Fruit fly (Drosophila melanogaster) whole organism, embryonic: ENCODE results near the gene GC.

Experiments used
- ATbp ChIP-seq: fragments of 200-800 bp; sonication (Bioruptor generic); optimal IDR thresholded peaks from 2 replicates; lab custom pipeline; 2017; ENCODE audit warnings: missing biosample characterization, mild to moderate bottlenecking, missing genetic modification characterization, missing genetic modification reagents
- Atf-2 ChIP-seq: fragments of 200-800 bp; sonication (Bioruptor generic); optimal IDR thresholded peaks from 2 replicates; lab custom pipeline; 2016; ENCODE audit warnings: missing biosample characterization, missing genetic modification characterization
- B-H2 ChIP-seq: fragments of 200-800 bp; sonication (Bioruptor generic); optimal IDR thresholded peaks from 2 replicates; lab custom pipeline; 2018; ENCODE audit warnings: missing biosample characterization, mild to moderate bottlenecking, missing genetic modification characterization
- CG10366 ChIP-seq: fragments of 200-800 bp; sonication (Bioruptor generic); IDR thresholded peaks from 2 replicates; pipeline ENCODE4 v1.3.6; 2022; ENCODE audit warnings: missing biosample characterization, missing genetic modification characterization
- CG10431 ChIP-seq: fragments of 200-800 bp; sonication (Bioruptor generic); optimal IDR thresholded peaks from 3 replicates; lab custom pipeline; 2018; ENCODE audit warnings: missing biosample characterization, mild to moderate bottlenecking, missing genetic modification characterization
- CG12391 ChIP-seq: fragments of 200-800 bp; sonication (Bioruptor generic); optimal IDR thresholded peaks from 3 replicates; lab custom pipeline; 2018; ENCODE audit warnings: missing biosample characterization, mild to moderate bottlenecking, missing genetic modification characterization, moderate library complexity
- CG12942 ChIP-seq: fragments of 200-800 bp; sonication (Bioruptor generic); optimal IDR thresholded peaks from 3 replicates; lab custom pipeline; 2016; ENCODE audit warnings: missing biosample characterization, missing genetic modification characterization
- CG13894 ChIP-seq: fragments of 200-800 bp; sonication (Bioruptor generic); optimal IDR thresholded peaks from 3 replicates; lab custom pipeline; 2018; ENCODE audit warnings: missing biosample characterization, mild to moderate bottlenecking, missing genetic modification characterization, moderate library complexity
- CG14441 ChIP-seq: fragments of 200-800 bp; sonication (Bioruptor generic); IDR thresholded peaks from 2 replicates; pipeline ENCODE4 v1.3.6; 2022; ENCODE audit warnings: missing biosample characterization, missing genetic modification characterization
- CG15011 ChIP-seq: fragments of 200-800 bp; sonication (Bioruptor generic); optimal IDR thresholded peaks from 3 replicates; lab custom pipeline; 2018; ENCODE audit warnings: missing biosample characterization, mild to moderate bottlenecking, missing genetic modification characterization
- CG15479 ChIP-seq: fragments of 200-800 bp; sonication (Bioruptor generic); optimal IDR thresholded peaks from 3 replicates; lab custom pipeline; 2019; ENCODE audit warnings: missing biosample characterization, mild to moderate bottlenecking, missing genetic modification characterization, moderate library complexity
- CG16813 ChIP-seq: fragments of 200-800 bp; sonication (Bioruptor generic); IDR thresholded peaks from 3 replicates; pipeline ENCODE4 v1.3.6; 2022; ENCODE audit warnings: missing biosample characterization, missing genetic modification characterization; ENCODE audit not compliant: partially characterized antibody
- CG18764 ChIP-seq: fragments of 200-800 bp; sonication (Bioruptor generic); optimal IDR thresholded peaks from 3 replicates; lab custom pipeline; 2016; ENCODE audit warnings: missing biosample characterization, missing genetic modification characterization
- CG3281 ChIP-seq: fragments of 200-800 bp; sonication (Bioruptor generic); optimal IDR thresholded peaks from 3 replicates; lab custom pipeline; 2017; ENCODE audit warnings: missing biosample characterization, mild to moderate bottlenecking, missing genetic modification characterization
- CG4854 ChIP-seq: fragments of 200-800 bp; sonication (Bioruptor generic); optimal IDR thresholded peaks from 2 replicates; lab custom pipeline; 2016; ENCODE audit warnings: missing biosample characterization, missing genetic modification characterization, inconsistent platforms
- CG6765 ChIP-seq: fragments of 200-800 bp; sonication (Bioruptor generic); optimal IDR thresholded peaks from 3 replicates; lab custom pipeline; 2017; ENCODE audit warnings: missing biosample characterization, mild to moderate bottlenecking, missing genetic modification characterization
- CG7556 ChIP-seq: fragments of 200-800 bp; sonication (Bioruptor generic); optimal IDR thresholded peaks from 2 replicates; lab custom pipeline; 2017; ENCODE audit warnings: missing biosample characterization, mild to moderate bottlenecking, missing genetic modification characterization
- CG7745 ChIP-seq: fragments of 200-800 bp; sonication (Bioruptor generic); optimal IDR thresholded peaks from 2 replicates; lab custom pipeline; 2018; ENCODE audit warnings: missing biosample characterization, mild to moderate bottlenecking, missing genetic modification characterization, moderate library complexity
- CG7928 ChIP-seq: fragments of 200-800 bp; sonication (Bioruptor generic); optimal IDR thresholded peaks from 2 replicates; lab custom pipeline; 2017; ENCODE audit warnings: missing biosample characterization, mild to moderate bottlenecking, missing genetic modification characterization
- CG8089 ChIP-seq: fragments of 200-800 bp; sonication (Bioruptor generic); optimal IDR thresholded peaks from 3 replicates; lab custom pipeline; 2016; ENCODE audit warnings: missing biosample characterization, missing genetic modification characterization
- CG9797 ChIP-seq: fragments of 200-800 bp; sonication (Bioruptor generic); optimal IDR thresholded peaks from 3 replicates; lab custom pipeline; 2018; ENCODE audit warnings: missing biosample characterization, mild to moderate bottlenecking, missing genetic modification characterization
- CG9876 ChIP-seq: fragments of 200-800 bp; sonication (Bioruptor generic); optimal IDR thresholded peaks from 2 replicates; lab custom pipeline; 2016; ENCODE audit warnings: missing biosample characterization, missing genetic modification characterization
- CkIIα-i1 ChIP-seq: fragments of 200-800 bp; sonication (Bioruptor generic); IDR thresholded peaks from 2 replicates; pipeline ENCODE4 v1.3.6; 2022; ENCODE audit warnings: missing biosample characterization, missing genetic modification characterization
- Dbx ChIP-seq: fragments of 200-800 bp; sonication (Bioruptor generic); IDR thresholded peaks from 3 replicates; pipeline ENCODE4 v1.3.6; 2022; ENCODE audit warnings: missing biosample characterization, missing genetic modification characterization
- Dek ChIP-seq: fragments of 200-800 bp; sonication (Bioruptor generic); optimal IDR thresholded peaks from 3 replicates; lab custom pipeline; 2019; ENCODE audit warnings: missing biosample characterization, mild to moderate bottlenecking, missing genetic modification characterization, moderate library complexity
- Doc2 ChIP-seq: fragments of 200-800 bp; sonication (Bioruptor generic); IDR thresholded peaks from 2 replicates; pipeline ENCODE4 v1.3.6; 2022; ENCODE audit warnings: missing biosample characterization, missing genetic modification characterization
- Dref ChIP-seq: fragments of 200-800 bp; sonication (Bioruptor generic); IDR thresholded peaks from 2 replicates; pipeline ENCODE4 v1.3.6; 2022; ENCODE audit warnings: missing biosample characterization, missing genetic modification characterization
- Gug ChIP-seq: fragments of 200-800 bp; sonication (Bioruptor generic); IDR thresholded peaks from 4 replicates; pipeline ENCODE4 v1.3.6; 2022; ENCODE audit warnings: missing biosample characterization, missing genetic modification characterization
- HHEX ChIP-seq: fragments of 200-800 bp; sonication (Bioruptor generic); optimal IDR thresholded peaks from 3 replicates; lab custom pipeline; 2017; ENCODE audit warnings: missing biosample characterization, mild to moderate bottlenecking, missing genetic modification characterization, missing genetic modification reagents
- HmgD ChIP-seq: fragments of 200-800 bp; sonication (Bioruptor generic); optimal IDR thresholded peaks from 3 replicates; lab custom pipeline; 2016; ENCODE audit warnings: missing biosample characterization, missing genetic modification characterization
- Vsx1 ChIP-seq: fragments of 200-800 bp; sonication (Bioruptor generic); optimal IDR thresholded peaks from 2 replicates; lab custom pipeline; 2017; ENCODE audit warnings: missing biosample characterization, mild to moderate bottlenecking, missing genetic modification characterization, missing genetic modification reagents
- ab ChIP-seq: fragments of 200-800 bp; sonication (Bioruptor generic); optimal IDR thresholded peaks from 2 replicates; lab custom pipeline; 2016; ENCODE audit warnings: missing biosample characterization, missing genetic modification characterization
- btn ChIP-seq: fragments of 200-800 bp; sonication (Bioruptor generic); optimal IDR thresholded peaks from 2 replicates; lab custom pipeline; 2016; ENCODE audit warnings: missing biosample characterization, missing genetic modification characterization
- cato ChIP-seq: fragments of 200-800 bp; sonication (Bioruptor generic); optimal IDR thresholded peaks from 2 replicates; lab custom pipeline; 2016; ENCODE audit warnings: missing biosample characterization, missing genetic modification characterization, borderline replicate concordance
- ci ChIP-seq: fragments of 200-800 bp; sonication (Bioruptor generic); IDR thresholded peaks from 3 replicates; pipeline ENCODE4 v1.3.6; 2022; ENCODE audit warnings: missing biosample characterization, missing genetic modification characterization
- cwo ChIP-seq: fragments of 200-800 bp; sonication (Bioruptor generic); optimal IDR thresholded peaks from 3 replicates; lab custom pipeline; 2017; ENCODE audit warnings: missing biosample characterization, missing genetic modification characterization, mild to moderate bottlenecking, moderate library complexity, missing genetic modification reagents
- emc ChIP-seq: fragments of 200-800 bp; sonication (Bioruptor generic); optimal IDR thresholded peaks from 2 replicates; lab custom pipeline; 2016; ENCODE audit warnings: missing biosample characterization, missing genetic modification characterization
- esg ChIP-seq: fragments of 200-800 bp; sonication (Bioruptor generic); conservative IDR thresholded peaks from 2 replicates; pipeline ENCODE4 v1.3.6; 2022; ENCODE audit warnings: missing biosample characterization, missing genetic modification characterization
- exex ChIP-seq: fragments of 200-800 bp; sonication (Bioruptor generic); optimal IDR thresholded peaks from 4 replicates; lab custom pipeline; 2018; ENCODE audit warnings: missing biosample characterization, mild to moderate bottlenecking, missing genetic modification characterization, moderate library complexity
- eyg ChIP-seq: fragments of 200-800 bp; sonication (Bioruptor generic); optimal IDR thresholded peaks from 3 replicates; lab custom pipeline; 2016; ENCODE audit warnings: missing biosample characterization, missing genetic modification characterization
- fu2 ChIP-seq: fragments of 200-800 bp; sonication (Bioruptor generic); optimal IDR thresholded peaks from 2 replicates; lab custom pipeline; 2016; ENCODE audit warnings: missing biosample characterization, missing genetic modification characterization
- nerfin-2 ChIP-seq: fragments of 200-800 bp; sonication (Bioruptor generic); IDR thresholded peaks from 2 replicates; pipeline ENCODE4 v1.3.6; 2022; ENCODE audit warnings: missing biosample characterization, missing genetic modification characterization; ENCODE audit not compliant: partially characterized antibody
- otp ChIP-seq: fragments of 200-800 bp; sonication (Bioruptor generic); IDR thresholded peaks from 3 replicates; pipeline ENCODE4, ENCODE4 v1.3.6; 2022; ENCODE audit warnings: missing biosample characterization, missing genetic modification characterization
- pfk ChIP-seq: fragments of 200-800 bp; sonication (Bioruptor generic); optimal IDR thresholded peaks from 2 replicates; lab custom pipeline; 2018; ENCODE audit warnings: missing biosample characterization, mild to moderate bottlenecking, missing genetic modification characterization, moderate library complexity
- rib ChIP-seq: fragments of 200-800 bp; sonication (Bioruptor generic); IDR thresholded peaks from 2 replicates; pipeline ENCODE4 v1.3.6; 2022; ENCODE audit warnings: missing biosample characterization, missing genetic modification characterization
- slbo ChIP-seq: fragments of 200-800 bp; sonication (Bioruptor generic); IDR thresholded peaks from 2 replicates; pipeline ENCODE4 v1.3.6; 2022; ENCODE audit warnings: missing biosample characterization, missing genetic modification characterization
- slp2 ChIP-seq: fragments of 200-800 bp; sonication (Bioruptor generic); optimal IDR thresholded peaks from 2 replicates; lab custom pipeline; 2016; ENCODE audit warnings: missing biosample characterization, missing genetic modification characterization
- sna ChIP-seq: fragments of 200-800 bp; sonication (Bioruptor generic); IDR thresholded peaks from 2 replicates; pipeline ENCODE4 v1.3.6; 2022; ENCODE audit warnings: missing biosample characterization, missing genetic modification characterization; ENCODE audit not compliant: partially characterized antibody
- tup ChIP-seq: fragments of 200-800 bp; sonication (Bioruptor generic); optimal IDR thresholded peaks from 2 replicates; lab custom pipeline; 2016; ENCODE audit warnings: missing biosample characterization, mild to moderate bottlenecking, missing genetic modification characterization, moderate library complexity

The GC gene

DNA sequence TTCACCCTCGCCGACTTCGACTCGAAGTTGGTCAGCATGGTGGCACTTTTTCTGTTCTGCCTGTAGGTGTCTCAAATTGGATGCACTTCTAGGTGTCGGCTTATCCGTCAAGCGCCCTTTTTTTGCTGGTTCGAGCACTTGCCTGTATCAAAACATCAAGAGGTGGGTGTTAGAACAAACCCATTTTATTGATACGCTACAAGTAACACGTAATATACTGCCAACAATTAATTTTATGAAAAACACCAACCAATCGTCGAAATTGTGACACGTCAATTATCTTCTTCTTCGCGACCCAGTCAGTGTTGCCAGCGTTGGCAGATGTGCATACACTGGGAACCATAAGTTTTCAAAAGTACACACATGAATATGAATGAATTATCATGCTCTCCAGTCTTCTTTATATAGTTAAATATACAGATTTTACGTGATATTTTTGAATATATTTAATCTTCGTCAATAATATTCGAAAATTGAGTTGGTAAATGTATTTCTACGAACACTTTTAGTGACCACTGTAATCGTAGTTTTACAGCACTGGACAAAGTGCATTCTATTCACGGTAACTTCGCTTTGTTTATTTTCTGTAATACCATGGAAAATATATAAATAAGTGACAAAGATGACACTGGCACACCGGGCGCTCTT is 15.9 kb upstream of the GC start, which contains the start of the genes alphaCOP and CG13919 (continued):
- no peak for TF ChIP-seq sna (GFP tag; lab: Robert Waterston, UW)
- TF ChIP-seq HHEX (GFP tag; lab: Kevin White, UChicago) = peak; percentile 94
- peak; percentile 87 for TF ChIP-seq Vsx1
- peak; percentile 52 for TF ChIP-seq CG15479 (GFP tag; lab: Kevin White, UChicago)
- TF ChIP-seq CG12942 (GFP tag; lab: Kevin White, UChicago) = peak; percentile 96
- peak; percentile 74 for TF ChIP-seq CG7745
- TF ChIP-seq CG14441 (GFP tag; lab: Robert Waterston, UW) = peak; percentile 98
- TF ChIP-seq CG15011 = no peak
- peak; percentile 88 for TF ChIP-seq tup (GFP tag; lab: Kevin White, UChicago)
- TF ChIP-seq CG4854 (GFP tag; lab: Kevin White, UChicago) = peak; percentile 94
- TF ChIP-seq slbo = peak; percentile 99
- TF ChIP-seq eyg (GFP tag; lab: Kevin White, UChicago) = peak; percentile 83
- peak; percentile 80 for TF ChIP-seq CG8089 (GFP tag; lab: Kevin White, UChicago)
- peak; percentile 94 for TF ChIP-seq B-H2 (GFP tag; lab: Kevin White, UChicago)
- peak; percentile 97 for TF ChIP-seq ci (GFP tag; lab: Robert Waterston, UW)
- peak; percentile 87 for TF ChIP-seq slp2
- peak; percentile 98 for TF ChIP-seq CG12391 (tag; lab: Kevin White, UChicago)
- peak; percentile 89 for TF ChIP-seq CG6765 (GFP tag; lab: Kevin White, UChicago)
- TF ChIP-seq Atf-2 = peak; percentile 89
- peak; percentile 84 for TF ChIP-seq fu2
- TF ChIP-seq otp = peak; percentile 98
- TF ChIP-seq CG9797 = peak; percentile 32
- TF ChIP-seq esg (GFP tag; lab: Robert Waterston, UW) = peak; percentile 98
- peak; percentile 88 for TF ChIP-seq CG18764 (GFP tag; lab: Kevin White, UChicago)
- peak; percentile 93 for TF ChIP-seq ATbp (GFP tag; lab: Kevin White, UChicago)
- peak; percentile 90 for TF ChIP-seq Gug (GFP tag; lab: Robert Waterston, UW)
- 0 out of 3 replicates have a peak, but pooled peaks have one; percentile 9 for TF ChIP-seq CG16813 (GFP tag; lab: Robert Waterston, UW)
- TF ChIP-seq HmgD = peak; percentile 70
- peak; percentile 85 for TF ChIP-seq exex (tag; lab: Kevin White, UChicago)
- peak; percentile 96 for TF ChIP-seq Dek (tag; lab: Kevin White, UChicago)
- peak; percentile 94 for TF ChIP-seq CG7556 (GFP tag; lab: Kevin White, UChicago)
- peak; percentile 40; the same call in 1 of the 2 replicates for TF ChIP-seq Dref (GFP tag; lab: Robert Waterston, UW)
- TF ChIP-seq CG9876 (GFP tag; lab: Kevin White, UChicago) = peak; percentile 59
- no peak for TF ChIP-seq nerfin-2
- peak; percentile 88 for TF ChIP-seq cwo (GFP tag; lab: Kevin White, UChicago)
- peak; percentile 98 for TF ChIP-seq CG10366 (GFP tag; lab: Robert Waterston, UW)
- TF ChIP-seq CG10431 (GFP tag; lab: Kevin White, UChicago) = peak; percentile 83
- TF ChIP-seq CkIIα-i1 (GFP tag; lab: Robert Waterston, UW) = peak; percentile 78
- TF ChIP-seq rib (GFP tag; lab: Robert Waterston, UW) = peak; percentile 97
- TF ChIP-seq emc (GFP tag; lab: Kevin White, UChicago) = peak; percentile 65
- TF ChIP-seq cato (GFP tag; lab: Kevin White, UChicago) = peak; percentile 94
- TF ChIP-seq btn = peak; percentile 56
- TF ChIP-seq ab (GFP tag; lab: Kevin White, UChicago) = peak; percentile 90
- TF ChIP-seq CG13894 (tag; lab: Kevin White, UChicago) = peak; percentile 91
- peak; percentile 91 for TF ChIP-seq CG3281 (GFP tag; lab: Kevin White, UChicago)
- peak; percentile 64 for TF ChIP-seq CG7928
- TF ChIP-seq Dbx (GFP tag; lab: Robert Waterston, UW) = peak; percentile 93
- peak; percentile 77 for TF ChIP-seq Doc2 (GFP tag; lab: Robert Waterston, UW)
- peak; percentile 32 for TF ChIP-seq pfk (GFP tag; lab: Kevin White, UChicago)
